Fruit fly (Drosophila melanogaster) whole organism, embryonic: ENCODE results near the gene CG43880.

Experiments used
- Bgb ChIP-seq: fragments of 200-800 bp; sonication (Bioruptor generic); IDR thresholded peaks from 2 replicates; pipeline ENCODE4 v1.3.6; 2022; ENCODE audit warnings: missing biosample characterization, missing genetic modification characterization; ENCODE audit not compliant: partially characterized antibody
- Blimp-1 ChIP-seq: fragments of 200-800 bp; sonication (Bioruptor generic); optimal IDR thresholded peaks from 3 replicates; lab custom pipeline; 2018; ENCODE audit warnings: missing biosample characterization, missing genetic modification characterization, mild to moderate bottlenecking, moderate library complexity, missing genetic modification reagents
- CG11247 ChIP-seq: fragments of 200-800 bp; sonication (Bioruptor generic); IDR thresholded peaks from 2 replicates; pipeline ENCODE4 v1.3.6; 2022; ENCODE audit warnings: missing biosample characterization, missing genetic modification characterization
- CG11560 ChIP-seq: fragments of 200-800 bp; sonication (Bioruptor generic); IDR thresholded peaks from 3 replicates; pipeline ENCODE4 v1.3.6; 2022; ENCODE audit warnings: missing biosample characterization, missing genetic modification characterization
- CG11696 ChIP-seq: fragments of 200-800 bp; sonication (Bioruptor generic); IDR thresholded peaks from 2 replicates; pipeline ENCODE4 v1.3.6; 2022; ENCODE audit warnings: missing biosample characterization, missing genetic modification characterization
- CG12391 ChIP-seq: fragments of 200-800 bp; sonication (Bioruptor generic); optimal IDR thresholded peaks from 3 replicates; lab custom pipeline; 2018; ENCODE audit warnings: missing biosample characterization, mild to moderate bottlenecking, missing genetic modification characterization, moderate library complexity
- CG14667 ChIP-seq: fragments of 200-800 bp; sonication (Bioruptor generic); IDR thresholded peaks from 2 replicates; pipeline ENCODE4 v1.3.6; 2022; ENCODE audit warnings: missing biosample characterization, missing genetic modification characterization
- CG14860 ChIP-seq: fragments of 200-800 bp; sonication (Bioruptor generic); IDR thresholded peaks from 3 replicates; pipeline ENCODE4 v1.3.6; 2022; ENCODE audit warnings: missing biosample characterization, missing genetic modification characterization; ENCODE audit not compliant: partially characterized antibody
- CG15011 ChIP-seq: fragments of 200-800 bp; sonication (Bioruptor generic); optimal IDR thresholded peaks from 3 replicates; lab custom pipeline; 2018; ENCODE audit warnings: missing biosample characterization, mild to moderate bottlenecking, missing genetic modification characterization
- CG15601 ChIP-seq: fragments of 200-800 bp; sonication (Bioruptor generic); optimal IDR thresholded peaks from 3 replicates; lab custom pipeline; 2019; ENCODE audit warnings: missing biosample characterization, mild to moderate bottlenecking, missing genetic modification characterization, moderate library complexity
- CG1602 ChIP-seq: fragments of 200-800 bp; sonication (Bioruptor generic); optimal IDR thresholded peaks from 3 replicates; lab custom pipeline; 2016; ENCODE audit warnings: missing biosample characterization, missing genetic modification characterization
- CG18599 ChIP-seq: fragments of 200-800 bp; sonication (Bioruptor generic); optimal IDR thresholded peaks from 3 replicates; lab custom pipeline; 2017; ENCODE audit warnings: missing biosample characterization, missing genetic modification characterization, mild to moderate bottlenecking, moderate library complexity, missing genetic modification reagents
- CG18619 ChIP-seq: fragments of 200-800 bp; sonication (Bioruptor generic); optimal IDR thresholded peaks from 3 replicates; lab custom pipeline; 2017; ENCODE audit warnings: missing biosample characterization, mild to moderate bottlenecking, missing genetic modification characterization
- CG2202 ChIP-seq: fragments of 200-800 bp; sonication (Bioruptor generic); optimal IDR thresholded peaks from 2 replicates; lab custom pipeline; 2018; ENCODE audit warnings: missing biosample characterization, mild to moderate bottlenecking, missing genetic modification characterization
- CG31224 ChIP-seq: fragments of 200-800 bp; sonication (Bioruptor generic); IDR thresholded peaks from 2 replicates; pipeline ENCODE4 v1.3.6; 2022; ENCODE audit warnings: missing biosample characterization, missing genetic modification characterization
- CG32532 ChIP-seq: fragments of 200-800 bp; sonication (Bioruptor generic); IDR thresholded peaks from 2 replicates; pipeline ENCODE4 v1.3.6; 2022; ENCODE audit warnings: missing biosample characterization, missing genetic modification characterization
- CG33557 ChIP-seq: fragments of 200-800 bp; sonication (Bioruptor generic); optimal IDR thresholded peaks from 2 replicates; lab custom pipeline; 2019; ENCODE audit warnings: missing biosample characterization, mild to moderate bottlenecking, missing genetic modification characterization, moderate library complexity
- CG4404 ChIP-seq: fragments of 200-800 bp; sonication (Bioruptor generic); IDR thresholded peaks from 2 replicates; pipeline ENCODE4 v1.3.6; 2022; ENCODE audit warnings: missing biosample characterization, missing genetic modification characterization
- CG7357 ChIP-seq: fragments of 200-800 bp; sonication (Bioruptor generic); IDR thresholded peaks from 3 replicates; pipeline ENCODE4 v1.3.6; 2022; ENCODE audit warnings: missing biosample characterization, missing genetic modification characterization
- CG7786 ChIP-seq: fragments of 200-800 bp; sonication (Bioruptor generic); optimal IDR thresholded peaks from 2 replicates; lab custom pipeline; 2016; ENCODE audit warnings: missing biosample characterization, missing genetic modification characterization
- CG7987 ChIP-seq: fragments of 200-800 bp; sonication (Bioruptor generic); optimal IDR thresholded peaks from 2 replicates; lab custom pipeline; 2018; ENCODE audit warnings: missing biosample characterization, mild to moderate bottlenecking, missing genetic modification characterization, moderate library complexity
- CG9932 ChIP-seq: fragments of 200-800 bp; sonication (Bioruptor generic); IDR thresholded peaks from 2 replicates; pipeline ENCODE4 v1.3.6; 2022; ENCODE audit warnings: missing biosample characterization, missing genetic modification characterization
- Doc2 ChIP-seq: fragments of 200-800 bp; sonication (Bioruptor generic); IDR thresholded peaks from 2 replicates; pipeline ENCODE4 v1.3.6; 2022; ENCODE audit warnings: missing biosample characterization, missing genetic modification characterization
- HLH3B ChIP-seq: fragments of 200-800 bp; sonication (Bioruptor generic); IDR thresholded peaks from 2 replicates; pipeline ENCODE4 v1.3.6; 2022; ENCODE audit warnings: missing biosample characterization, missing genetic modification characterization
- Jarid2 ChIP-seq: fragments of 200-800 bp; sonication (Bioruptor generic); optimal IDR thresholded peaks from 3 replicates; lab custom pipeline; 2017; ENCODE audit warnings: mild to moderate bottlenecking, missing biosample characterization, missing genetic modification reagents, missing genetic modification characterization
- Lpt ChIP-seq: fragments of >200 bp; optimal IDR thresholded peaks from 2 replicates; lab custom pipeline; 2018; ENCODE audit warnings: missing biosample characterization, missing genetic modification characterization
- Meics ChIP-seq: fragments of 200-800 bp; sonication (Bioruptor generic); optimal IDR thresholded peaks from 2 replicates; lab custom pipeline; 2017; ENCODE audit warnings: missing biosample characterization, mild to moderate bottlenecking, missing genetic modification characterization
- Oli ChIP-seq: fragments of 200-800 bp; sonication (Bioruptor generic); optimal IDR thresholded peaks from 2 replicates; lab custom pipeline; 2018; ENCODE audit warnings: missing biosample characterization, mild to moderate bottlenecking, missing genetic modification characterization, moderate library complexity
- TFAM ChIP-seq: fragments of 200-800 bp; sonication (Bioruptor generic); optimal IDR thresholded peaks from 2 replicates; lab custom pipeline; 2017; ENCODE audit warnings: missing biosample characterization, missing genetic modification characterization, inconsistent platforms
- al ChIP-seq: fragments of 200-800 bp; sonication (Bioruptor generic); IDR thresholded peaks from 2 replicates; pipeline ENCODE4 v1.3.6; 2022; ENCODE audit warnings: missing biosample characterization, missing genetic modification characterization
- ara ChIP-seq: fragments of 200-800 bp; sonication (Bioruptor generic); IDR thresholded peaks from 2 replicates; pipeline ENCODE4 v1.3.6; 2022; ENCODE audit warnings: missing biosample characterization, missing genetic modification characterization
- ato ChIP-seq: fragments of 200-800 bp; sonication (Bioruptor generic); IDR thresholded peaks from 2 replicates; pipeline ENCODE4 v1.3.6; 2022; ENCODE audit warnings: missing biosample characterization, missing genetic modification characterization; ENCODE audit not compliant: partially characterized antibody
- bcd ChIP-seq: fragments of 200-800 bp; sonication (Bioruptor generic); optimal IDR thresholded peaks from 2 replicates; lab custom pipeline; 2017; ENCODE audit warnings: missing biosample characterization, mild to moderate bottlenecking, missing genetic modification characterization
- eyg ChIP-seq: fragments of 200-800 bp; sonication (Bioruptor generic); optimal IDR thresholded peaks from 3 replicates; lab custom pipeline; 2016; ENCODE audit warnings: missing biosample characterization, missing genetic modification characterization
- gce ChIP-seq: fragments of 200-800 bp; sonication (Bioruptor generic); IDR thresholded peaks from 3 replicates; pipeline ENCODE4 v1.3.6; 2022; ENCODE audit warnings: missing biosample characterization, missing genetic modification characterization
- grau ChIP-seq: fragments of 200-800 bp; optimal IDR thresholded peaks from 3 replicates; lab custom pipeline; 2019; ENCODE audit warnings: missing biosample characterization, mild to moderate bottlenecking, missing genetic modification characterization, moderate library complexity
- grn ChIP-seq: fragments of 200-800 bp; sonication (Bioruptor generic); optimal IDR thresholded peaks from 3 replicates; lab custom pipeline; 2017; ENCODE audit warnings: missing biosample characterization, missing genetic modification characterization
- nerfin-1 ChIP-seq: fragments of 200-800 bp; sonication (Bioruptor generic); optimal IDR thresholded peaks from 3 replicates; lab custom pipeline; 2019; ENCODE audit warnings: missing biosample characterization, mild to moderate bottlenecking, missing genetic modification characterization, moderate library complexity
- pnt ChIP-seq: fragments of 200-800 bp; sonication (Bioruptor generic); optimal IDR thresholded peaks from 3 replicates; lab custom pipeline; 2016; ENCODE audit warnings: missing biosample characterization, missing genetic modification characterization
- prd ChIP-seq, 3 experiments: fragments of >200 bp in 2 of 3; fragments of 200-800 bp in 1 of 3; sonication (Bioruptor generic) in 1 of 3; optimal IDR thresholded peaks in 2 of 3; IDR thresholded peaks in 1 of 3; 2 replicates in 2 of 3; 3 replicates in 1 of 3; pipeline versions ENCODE4 v1.3.6 to Lab custom; 2017 to 2022; ENCODE audit warnings: missing biosample characterization in 1 of 3, missing genetic modification characterization in 1 of 3
- ro ChIP-seq: fragments of 200-800 bp; sonication (Bioruptor generic); IDR thresholded peaks from 2 replicates; pipeline ENCODE4 v1.3.6; 2022; ENCODE audit warnings: missing biosample characterization, missing genetic modification characterization
- scrt ChIP-seq: fragments of 200-800 bp; sonication (Bioruptor generic); optimal IDR thresholded peaks from 2 replicates; lab custom pipeline; 2018; ENCODE audit warnings: missing biosample characterization, mild to moderate bottlenecking, missing genetic modification characterization, moderate library complexity
- slbo ChIP-seq: fragments of 200-800 bp; sonication (Bioruptor generic); IDR thresholded peaks from 2 replicates; pipeline ENCODE4 v1.3.6; 2022; ENCODE audit warnings: missing biosample characterization, missing genetic modification characterization
- sqz ChIP-seq: fragments of 200-800 bp; sonication (Bioruptor generic); optimal IDR thresholded peaks from 3 replicates; lab custom pipeline; 2018; ENCODE audit warnings: missing biosample characterization, mild to moderate bottlenecking, missing genetic modification characterization
- tgo ChIP-seq: fragments of 200-800 bp; sonication (Bioruptor generic); IDR thresholded peaks from 3 replicates; pipeline ENCODE4 v1.3.6; 2022; ENCODE audit warnings: missing biosample characterization, missing genetic modification characterization
- vnd ChIP-seq: fragments of 200-800 bp; sonication (Bioruptor generic); IDR thresholded peaks from 3 replicates; pipeline ENCODE4 v1.3.6; 2022; ENCODE audit warnings: missing biosample characterization, missing genetic modification characterization; ENCODE audit not compliant: partially characterized antibody
- wor ChIP-seq: fragments of 200-800 bp; sonication (Bioruptor generic); IDR thresholded peaks from 2 replicates; pipeline ENCODE4 v1.3.6; 2022; ENCODE audit warnings: missing biosample characterization, missing genetic modification characterization
- zen2 ChIP-seq: fragments of 200-800 bp; sonication (Bioruptor generic); IDR thresholded peaks from 3 replicates; pipeline ENCODE4 v1.3.6; 2022; ENCODE audit warnings: missing biosample characterization, missing genetic modification characterization; ENCODE audit not compliant: partially characterized antibody

CG43880 gene

dm6 chr3L:7911765-7912556 lies 34.2 kb downstream of the CG43880 start, which contains the start of the genes pbl and CG8281 (continued):
- peak; percentile 69 for TF ChIP-seq CG14860 (GFP tag; lab: Robert Waterston, UW)
- peak; percentile 38 for TF ChIP-seq Blimp-1 (GFP tag; lab: Kevin White, UChicago)
- peak; percentile 29 for TF ChIP-seq Oli (tag; lab: Kevin White, UChicago)
- TF ChIP-seq Bgb (GFP tag; lab: Robert Waterston, UW), result peak; percentile 78
- peak; percentile 47 for TF ChIP-seq bcd (GFP tag; lab: Kevin White, UChicago)
- TF ChIP-seq scrt, result peak; percentile 99
- no peak for TF ChIP-seq CG2202
- TF ChIP-seq pnt (GFP tag; lab: Kevin White, UChicago), result peak; percentile 21
- 0 out of 3 replicates have a peak, but pooled peaks have one; percentile 16 for TF ChIP-seq CG11560 (tag; lab: Robert Waterston, UW)
- peak; percentile 30 for TF ChIP-seq eyg
- no peak for TF ChIP-seq ara
- TF ChIP-seq al (GFP tag; lab: Robert Waterston, UW), result peak; percentile 35; the same call in 1 of the 2 replicates
- TF ChIP-seq CG32532, result peak; percentile 69
- TF ChIP-seq sqz (GFP tag; lab: Kevin White, UChicago), result peak; percentile 77
- peak; percentile 55; the same call in 1 of the 2 replicates for TF ChIP-seq slbo (GFP tag; lab: Robert Waterston, UW)
- peak; percentile 47 for TF ChIP-seq grau (tag; lab: Kevin White, UChicago)
- peak; percentile 63 for TF ChIP-seq CG12391
- no peak for TF ChIP-seq Lpt (GFP tag; lab: Kevin White, UChicago)
- no peak for TF ChIP-seq ro (GFP tag; lab: Robert Waterston, UW)
- TF ChIP-seq CG31224 (GFP tag; lab: Robert Waterston, UW), result no peak
- TF ChIP-seq vnd (GFP tag; lab: Robert Waterston, UW), result peak; percentile 38; the same call in 2 of the 3 replicates
- TF ChIP-seq CG11247 (GFP tag; lab: Robert Waterston, UW), result no peak
- TF ChIP-seq HLH3B, result peak; percentile 29; the same call in 1 of the 2 replicates
- no peak for TF ChIP-seq gce (GFP tag; lab: Robert Waterston, UW)
- TF ChIP-seq tgo, result no peak
- TF ChIP-seq CG9932, result peak; percentile 45
- TF ChIP-seq CG7987 (GFP tag; lab: Kevin White, UChicago), result no peak
- TF ChIP-seq CG11696 (GFP tag; lab: Robert Waterston, UW), result peak; percentile 36; the same call in 1 of the 2 replicates
- TF ChIP-seq CG4404 (GFP tag; lab: Robert Waterston, UW), result no peak
- TF ChIP-seq nerfin-1 (tag; lab: Kevin White, UChicago), result peak; percentile 8
- TF ChIP-seq Jarid2, result peak; percentile 24
- TF ChIP-seq CG7357 (GFP tag; lab: Robert Waterston, UW), result no peak
- no peak for TF ChIP-seq CG15011 (GFP tag; lab: Kevin White, UChicago)
- TF ChIP-seq zen2, result peak; percentile 53; the same call in 1 of the 3 replicates
- TF ChIP-seq Meics (GFP tag; lab: Kevin White, UChicago), result peak; percentile 26
- peak; percentile 26 for TF ChIP-seq CG18619
- peak; percentile 30 for TF ChIP-seq CG7786 (GFP tag; lab: Kevin White, UChicago)
- no peak for TF ChIP-seq TFAM (GFP tag; lab: Kevin White, UChicago)
- peak; percentile 41 for TF ChIP-seq CG15601 (tag; lab: Kevin White, UChicago)
- no peak for TF ChIP-seq prd (optimal IDR thresholded peaks at IDR 0.05; lab: Kevin White, UChicago)
- TF ChIP-seq prd (GFP tag; IDR thresholded peaks at IDR 0.05; lab: Robert Waterston, UW), result peak; percentile 51; the same call in 1 of the 3 replicates
- no peak for TF ChIP-seq CG14667 (GFP tag; lab: Robert Waterston, UW)
- no peak for TF ChIP-seq grn (GFP tag; lab: Kevin White, UChicago)
- TF ChIP-seq Doc2 (GFP tag; lab: Robert Waterston, UW), result no peak
- TF ChIP-seq ato, result peak; percentile 66; the same call in 1 of the 2 replicates
- peak; percentile 2 for TF ChIP-seq CG1602 (GFP tag; lab: Kevin White, UChicago)
- no peak for TF ChIP-seq CG33557 (GFP tag; lab: Kevin White, UChicago)
- TF ChIP-seq wor (GFP tag; lab: Robert Waterston, UW), result no peak
- TF ChIP-seq CG18599 (GFP tag; lab: Kevin White, UChicago), result peak; percentile 48
